Fruit fly (Drosophila melanogaster) whole organism, embryonic: ENCODE data around the gene Nazo.
A peak's percentile ranks its signal among the peaks of the same experiment; 100 is the strongest.

Source experiments
- B-H1 ChIP-seq: fragments of 200-800 bp; sonication (Bioruptor generic); IDR thresholded peaks from 3 replicates; pipeline ENCODE4 v1.3.6; 2022; ENCODE audit warnings: missing biosample characterization, missing genetic modification characterization
- Blimp-1 ChIP-seq: fragments of 200-800 bp; sonication (Bioruptor generic); optimal IDR thresholded peaks from 3 replicates; lab custom pipeline; 2018; ENCODE audit warnings: missing biosample characterization, missing genetic modification characterization, mild to moderate bottlenecking, moderate library complexity, missing genetic modification reagents
- CG11398 ChIP-seq: fragments of 200-800 bp; sonication (Bioruptor generic); optimal IDR thresholded peaks from 2 replicates; lab custom pipeline; 2016; ENCODE audit warnings: missing biosample characterization, missing genetic modification characterization
- CG14965 ChIP-seq: fragments of 200-800 bp; sonication (Bioruptor generic); optimal IDR thresholded peaks from 2 replicates; lab custom pipeline; 2016; ENCODE audit warnings: missing biosample characterization, missing genetic modification characterization, borderline replicate concordance
- CG15514 ChIP-seq: fragments of 200-800 bp; sonication (Bioruptor generic); optimal IDR thresholded peaks from 3 replicates; lab custom pipeline; 2017; ENCODE audit warnings: missing biosample characterization, missing genetic modification characterization, mild to moderate bottlenecking, moderate library complexity, missing genetic modification reagents
- CG17568 ChIP-seq: fragments of 200-800 bp; sonication (Bioruptor generic); optimal IDR thresholded peaks from 2 replicates; lab custom pipeline; 2018; ENCODE audit warnings: missing biosample characterization, mild to moderate bottlenecking, missing genetic modification characterization, moderate library complexity
- CG17612 ChIP-seq: fragments of 200-800 bp; sonication (Bioruptor generic); IDR thresholded peaks from 2 replicates; pipeline ENCODE4 v1.3.6; 2022; ENCODE audit warnings: missing biosample characterization, missing genetic modification characterization
- CG31365 ChIP-seq: fragments of 200-800 bp; sonication (Bioruptor generic); optimal IDR thresholded peaks from 2 replicates; lab custom pipeline; 2018; ENCODE audit warnings: missing biosample characterization, mild to moderate bottlenecking, missing genetic modification characterization
- CG31441 ChIP-seq: fragments of 200-800 bp; sonication (Bioruptor generic); IDR thresholded peaks from 2 replicates; pipeline ENCODE4 v1.3.6; 2022; ENCODE audit warnings: missing biosample characterization, missing genetic modification characterization
- CG3163 ChIP-seq: fragments of 200-800 bp; sonication (Bioruptor generic); optimal IDR thresholded peaks from 3 replicates; lab custom pipeline; 2016; ENCODE audit warnings: missing biosample characterization, missing genetic modification characterization
- CG33213 ChIP-seq: fragments of 200-800 bp; sonication (Bioruptor generic); optimal IDR thresholded peaks from 3 replicates; lab custom pipeline; 2016; ENCODE audit warnings: missing biosample characterization, missing genetic modification characterization
- CG3838 ChIP-seq: fragments of 200-800 bp; sonication (Bioruptor generic); optimal IDR thresholded peaks from 3 replicates; lab custom pipeline; 2016; ENCODE audit warnings: missing biosample characterization, missing genetic modification characterization
- CG4360 ChIP-seq: fragments of 200-800 bp; sonication (Bioruptor generic); IDR thresholded peaks from 2 replicates; pipeline ENCODE4 v1.3.6; 2022; ENCODE audit warnings: missing biosample characterization, missing genetic modification characterization
- CG5953 ChIP-seq: fragments of 200-800 bp; sonication (Bioruptor generic); IDR thresholded peaks from 2 replicates; pipeline ENCODE4 v1.3.6; 2022; ENCODE audit warnings: missing biosample characterization, missing genetic modification characterization
- CG6254 ChIP-seq: fragments of 200-800 bp; sonication (Bioruptor generic); optimal IDR thresholded peaks from 3 replicates; lab custom pipeline; 2017; ENCODE audit warnings: mild to moderate bottlenecking, missing biosample characterization, missing genetic modification reagents, missing genetic modification characterization
- CG6272 ChIP-seq: fragments of 200-800 bp; sonication (Bioruptor generic); IDR thresholded peaks from 2 replicates; pipeline ENCODE4 v1.3.6; 2022; ENCODE audit warnings: missing biosample characterization, missing genetic modification characterization
- Dbx ChIP-seq: fragments of 200-800 bp; sonication (Bioruptor generic); IDR thresholded peaks from 3 replicates; pipeline ENCODE4 v1.3.6; 2022; ENCODE audit warnings: missing biosample characterization, missing genetic modification characterization
- Doc3 ChIP-seq: fragments of 200-800 bp; sonication (Bioruptor generic); IDR thresholded peaks from 3 replicates; pipeline ENCODE4 v1.3.6; 2022; ENCODE audit warnings: missing biosample characterization, missing genetic modification characterization; ENCODE audit not compliant: partially characterized antibody
- Dref ChIP-seq: fragments of 200-800 bp; sonication (Bioruptor generic); IDR thresholded peaks from 2 replicates; pipeline ENCODE4 v1.3.6; 2022; ENCODE audit warnings: missing biosample characterization, missing genetic modification characterization
- Ets97D ChIP-seq: fragments of 200-800 bp; sonication (Bioruptor generic); optimal IDR thresholded peaks from 3 replicates; lab custom pipeline; 2016; ENCODE audit warnings: missing biosample characterization, missing genetic modification characterization
- H2.0 ChIP-seq: fragments of 200-800 bp; sonication (Bioruptor generic); IDR thresholded peaks from 2 replicates; pipeline ENCODE4 v1.3.6; 2022; ENCODE audit warnings: missing biosample characterization, missing genetic modification characterization
- Hey ChIP-seq: fragments of 200-800 bp; sonication (Bioruptor generic); optimal IDR thresholded peaks from 3 replicates; lab custom pipeline; 2018; ENCODE audit warnings: missing biosample characterization, mild to moderate bottlenecking, missing genetic modification characterization
- Hr3 ChIP-seq: fragments of 200-800 bp; sonication (Bioruptor generic); optimal IDR thresholded peaks from 3 replicates; lab custom pipeline; 2016; ENCODE audit warnings: missing biosample characterization, missing genetic modification characterization
- Lpt ChIP-seq: fragments of >200 bp; optimal IDR thresholded peaks from 2 replicates; lab custom pipeline; 2018; ENCODE audit warnings: missing biosample characterization, missing genetic modification characterization
- Nf-YC ChIP-seq: fragments of 200-800 bp; optimal IDR thresholded peaks from 3 replicates; lab custom pipeline; 2019; ENCODE audit warnings: missing biosample characterization, mild to moderate bottlenecking, missing genetic modification characterization, moderate library complexity
- NfI ChIP-seq: fragments of 200-800 bp; sonication (Bioruptor generic); optimal IDR thresholded peaks from 3 replicates; lab custom pipeline; 2018; ENCODE audit warnings: missing biosample characterization, mild to moderate bottlenecking, missing genetic modification characterization, moderate library complexity
- PHDP ChIP-seq: fragments of 200-800 bp; sonication (Bioruptor generic); optimal IDR thresholded peaks from 3 replicates; lab custom pipeline; 2018; ENCODE audit warnings: missing biosample characterization, mild to moderate bottlenecking, missing genetic modification characterization, moderate library complexity
- cad ChIP-seq: fragments of >200 bp; optimal IDR thresholded peaks from 2 replicates; lab custom pipeline; 2017; ENCODE audit warnings: missing biosample characterization, missing genetic modification characterization
- chinmo ChIP-seq: fragments of 200-800 bp; sonication (Bioruptor generic); IDR thresholded peaks from 4 replicates; pipeline ENCODE4 v1.3.6; 2022; ENCODE audit warnings: missing biosample characterization, missing genetic modification characterization; ENCODE audit not compliant: partially characterized antibody
- dimm ChIP-seq: fragments of 200-800 bp; sonication (Bioruptor generic); IDR thresholded peaks from 2 replicates; pipeline ENCODE4 v1.3.6; 2022; ENCODE audit warnings: missing biosample characterization, missing genetic modification characterization
- dysf ChIP-seq: fragments of 200-800 bp; sonication (Bioruptor generic); IDR thresholded peaks from 3 replicates; pipeline ENCODE4 v1.3.6; 2022; ENCODE audit warnings: missing biosample characterization, missing genetic modification characterization
- kah ChIP-seq: fragments of 200-800 bp; sonication (Bioruptor generic); optimal IDR thresholded peaks from 2 replicates; lab custom pipeline; 2018; ENCODE audit warnings: missing biosample characterization, mild to moderate bottlenecking, missing genetic modification characterization
- nerfin-2 ChIP-seq: fragments of 200-800 bp; sonication (Bioruptor generic); IDR thresholded peaks from 2 replicates; pipeline ENCODE4 v1.3.6; 2022; ENCODE audit warnings: missing biosample characterization, missing genetic modification characterization; ENCODE audit not compliant: partially characterized antibody
- nmo ChIP-seq: fragments of 200-800 bp; sonication (Bioruptor generic); optimal IDR thresholded peaks from 2 replicates; lab custom pipeline; 2018; ENCODE audit warnings: missing biosample characterization, mild to moderate bottlenecking, missing genetic modification characterization, moderate library complexity
- prd ChIP-seq, 3 experiments: fragments of >200 bp in 2 of 3; fragments of 200-800 bp in 1 of 3; sonication (Bioruptor generic) in 1 of 3; optimal IDR thresholded peaks in 2 of 3; IDR thresholded peaks in 1 of 3; 2 replicates in 2 of 3; 3 replicates in 1 of 3; pipeline versions ENCODE4 v1.3.6 to Lab custom; 2017 to 2022; ENCODE audit warnings: missing biosample characterization in 1 of 3, missing genetic modification characterization in 1 of 3
- pros ChIP-seq: fragments of 200-800 bp; sonication (Bioruptor generic); optimal IDR thresholded peaks from 3 replicates; lab custom pipeline; 2019; ENCODE audit warnings: missing biosample characterization, mild to moderate bottlenecking, missing genetic modification characterization, moderate library complexity
- repo ChIP-seq: fragments of 200-800 bp; sonication (Bioruptor generic); optimal IDR thresholded peaks from 2 replicates; lab custom pipeline; 2016; ENCODE audit warnings: missing biosample characterization, missing genetic modification characterization
- sc ChIP-seq, 3 experiments: fragments of >200 bp in 2 of 3; fragments of 200-800 bp in 1 of 3; sonication (Bioruptor generic) in 1 of 3; optimal IDR thresholded peaks; 2 replicates in 2 of 3; 3 replicates in 1 of 3; lab custom pipeline; 2017; ENCODE audit warnings: mild to moderate bottlenecking in 1 of 3, missing biosample characterization in 1 of 3, missing genetic modification characterization in 1 of 3, missing genetic modification reagents in 1 of 3
- scrt ChIP-seq: fragments of 200-800 bp; sonication (Bioruptor generic); optimal IDR thresholded peaks from 2 replicates; lab custom pipeline; 2018; ENCODE audit warnings: missing biosample characterization, mild to moderate bottlenecking, missing genetic modification characterization, moderate library complexity
- sna ChIP-seq: fragments of 200-800 bp; sonication (Bioruptor generic); IDR thresholded peaks from 2 replicates; pipeline ENCODE4 v1.3.6; 2022; ENCODE audit warnings: missing biosample characterization, missing genetic modification characterization; ENCODE audit not compliant: partially characterized antibody
- sob ChIP-seq: fragments of 200-800 bp; sonication (Bioruptor generic); IDR thresholded peaks from 2 replicates; pipeline ENCODE4 v1.3.6; 2022; ENCODE audit warnings: missing biosample characterization, missing genetic modification characterization
- stc ChIP-seq: fragments of 200-800 bp; sonication (Bioruptor generic); IDR thresholded peaks from 2 replicates; pipeline ENCODE4 v1.3.6; 2022; ENCODE audit warnings: missing biosample characterization, missing genetic modification characterization
- sug ChIP-seq: fragments of 200-800 bp; optimal IDR thresholded peaks from 2 replicates; lab custom pipeline; 2019; ENCODE audit warnings: missing biosample characterization, mild to moderate bottlenecking, missing genetic modification characterization, moderate library complexity
- tap ChIP-seq: fragments of 200-800 bp; optimal IDR thresholded peaks from 3 replicates; lab custom pipeline; 2019; ENCODE audit warnings: missing biosample characterization, mild to moderate bottlenecking, missing genetic modification characterization, moderate library complexity
- tgo ChIP-seq: fragments of 200-800 bp; sonication (Bioruptor generic); IDR thresholded peaks from 3 replicates; pipeline ENCODE4 v1.3.6; 2022; ENCODE audit warnings: missing biosample characterization, missing genetic modification characterization
- tup ChIP-seq: fragments of 200-800 bp; sonication (Bioruptor generic); optimal IDR thresholded peaks from 2 replicates; lab custom pipeline; 2016; ENCODE audit warnings: missing biosample characterization, mild to moderate bottlenecking, missing genetic modification characterization, moderate library complexity
- zf30C ChIP-seq: fragments of 200-800 bp; sonication (Bioruptor generic); optimal IDR thresholded peaks from 3 replicates; lab custom pipeline; 2018; ENCODE audit warnings: missing biosample characterization, mild to moderate bottlenecking, missing genetic modification characterization

The Nazo gene

DNA sequence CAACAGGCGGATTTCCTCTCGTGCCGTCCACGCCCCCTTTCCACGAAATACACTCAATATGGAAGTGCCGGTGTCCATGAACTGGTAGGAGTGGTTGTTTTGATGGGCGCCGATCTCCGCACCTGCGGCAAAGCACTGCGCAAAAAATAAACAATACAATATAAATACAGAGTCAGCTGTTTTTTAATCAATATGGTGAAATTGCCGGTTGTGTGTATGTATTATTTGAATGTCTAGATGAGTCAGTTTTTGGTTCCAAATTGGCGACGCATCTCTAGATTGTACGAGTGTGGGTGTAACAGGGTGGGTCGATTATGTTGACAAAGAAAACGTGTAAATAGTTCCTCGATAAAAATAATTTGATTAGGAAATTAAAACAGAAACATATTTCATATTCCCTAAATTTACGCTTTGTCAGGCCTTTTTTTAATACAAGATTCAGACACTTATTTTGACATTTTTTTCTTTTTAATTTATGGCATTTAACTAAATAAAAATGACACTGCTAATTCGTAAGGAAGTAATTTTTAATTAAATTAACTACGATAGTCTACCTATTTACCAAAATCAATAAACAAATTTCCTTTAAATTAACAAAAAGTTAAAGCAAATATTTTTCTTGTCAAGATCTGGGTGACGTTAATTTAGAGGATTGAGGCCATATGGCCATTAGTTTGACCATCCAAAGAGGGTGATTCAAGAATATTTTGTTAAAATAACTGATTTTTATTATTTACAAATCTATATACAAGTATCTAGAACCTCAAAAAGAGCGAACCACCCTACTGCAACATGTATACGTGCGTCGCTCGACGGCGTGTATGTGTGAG lies 48.0 kb upstream of the Nazo start (continued):
- TF ChIP-seq sna (GFP tag; lab: Robert Waterston, UW) (no peak), nerfin-2 (GFP tag; lab: Robert Waterston, UW) (no peak), repo (GFP tag; lab: Kevin White, UChicago) (no peak), dysf (GFP tag; lab: Robert Waterston, UW) (peak; percentile 85), tap (tag; lab: Kevin White, UChicago) (peak; percentile 87), zf30C (no peak), sc (optimal IDR thresholded peaks at IDR 0.05; lab: Kevin White, UChicago) (no peak), sc (GFP tag; optimal IDR thresholded peaks at IDR 0.05; lab: Kevin White, UChicago) (peak; percentile 87), Lpt (GFP tag; lab: Kevin White, UChicago) (no peak), CG17568 (GFP tag; lab: Kevin White, UChicago) (peak; percentile 99), CG6254 (peak; percentile 79), CG33213 (GFP tag; lab: Kevin White, UChicago) (no peak), CG15514 (GFP tag; lab: Kevin White, UChicago) (peak; percentile 98), dimm (GFP tag; lab: Robert Waterston, UW) (no peak), Doc3 (GFP tag; lab: Robert Waterston, UW) (no peak), PHDP (peak; percentile 90), chinmo (no peak), CG4360 (GFP tag; lab: Robert Waterston, UW) (peak; percentile 9; the same call in 1 of the 2 replicates), CG3163 (GFP tag; lab: Kevin White, UChicago) (peak; percentile 30), CG14965 (no peak), CG31365 (tag; lab: Kevin White, UChicago) (no peak), Ets97D (no peak), cad (GFP tag; lab: Kevin White, UChicago) (no peak), Nf-YC (tag; lab: Kevin White, UChicago) (peak; percentile 89), pros (GFP tag; lab: Kevin White, UChicago) (peak; percentile 66), tgo (peak; percentile 64), Blimp-1 (GFP tag; lab: Kevin White, UChicago) (peak; percentile 82), sob (GFP tag; lab: Robert Waterston, UW) (peak; percentile 72; the same call in 1 of the 2 replicates), CG3838 (GFP tag; lab: Kevin White, UChicago) (peak; percentile 75), Dbx (peak; percentile 41; the same call in 1 of the 3 replicates), CG6272 (GFP tag; lab: Robert Waterston, UW) (no peak; the same call in 1 of the 2 replicates), scrt (peak; percentile 79), prd (optimal IDR thresholded peaks at IDR 0.05; lab: Kevin White, UChicago) (no peak), prd (GFP tag; IDR thresholded peaks at IDR 0.05; lab: Robert Waterston, UW) (peak; percentile 73), Dref (no peak), H2.0 (peak; percentile 3), NfI (GFP tag; lab: Kevin White, UChicago) (peak; percentile 88), CG31441 (GFP tag; lab: Robert Waterston, UW) (peak; percentile 93), Hey (tag; lab: Kevin White, UChicago) (no peak), kah (GFP tag; lab: Kevin White, UChicago) (peak; percentile 79), sug (tag; lab: Kevin White, UChicago) (peak; percentile 92), CG17612 (GFP tag; lab: Robert Waterston, UW) (no peak), B-H1 (GFP tag; lab: Robert Waterston, UW) (peak; percentile 61; the same call in 2 of the 3 replicates), CG11398 (GFP tag; lab: Kevin White, UChicago) (peak; percentile 64), Hr3 (peak; percentile 85), CG5953 (peak; percentile 71), nmo (peak; percentile 94), stc (GFP tag; lab: Robert Waterston, UW) (peak; percentile 66), tup (GFP tag; lab: Kevin White, UChicago) (peak; percentile 50)
